Fruit fly (Drosophila melanogaster) whole organism, embryonic: ENCODE measurements around the gene CG8892.

Experiments
- BEAF-32 ChIP-seq: fragments of 200-800 bp; sonication (Bioruptor generic); optimal IDR thresholded peaks from 3 replicates; lab custom pipeline; 2017; ENCODE audit warnings: missing biosample characterization, missing genetic modification characterization, mild to moderate bottlenecking, moderate library complexity, missing genetic modification reagents
- Bdp1 ChIP-seq: fragments of 200-800 bp; sonication (Bioruptor generic); optimal IDR thresholded peaks from 3 replicates; lab custom pipeline; 2016; ENCODE audit warnings: missing biosample characterization, missing genetic modification characterization
- CG11398 ChIP-seq: fragments of 200-800 bp; sonication (Bioruptor generic); optimal IDR thresholded peaks from 2 replicates; lab custom pipeline; 2016; ENCODE audit warnings: missing biosample characterization, missing genetic modification characterization
- CG11504 ChIP-seq: fragments of 200-800 bp; sonication (Bioruptor generic); optimal IDR thresholded peaks from 3 replicates; lab custom pipeline; 2019; ENCODE audit warnings: missing biosample characterization, mild to moderate bottlenecking, missing genetic modification characterization, moderate library complexity
- CG12071 ChIP-seq: fragments of 200-800 bp; sonication (Bioruptor generic); optimal IDR thresholded peaks from 3 replicates; lab custom pipeline; 2018; ENCODE audit warnings: missing biosample characterization, mild to moderate bottlenecking, missing genetic modification characterization
- CG12391 ChIP-seq: fragments of 200-800 bp; sonication (Bioruptor generic); optimal IDR thresholded peaks from 3 replicates; lab custom pipeline; 2018; ENCODE audit warnings: missing biosample characterization, mild to moderate bottlenecking, missing genetic modification characterization, moderate library complexity
- CG13296 ChIP-seq: fragments of 200-800 bp; sonication (Bioruptor generic); optimal IDR thresholded peaks from 3 replicates; lab custom pipeline; 2018; ENCODE audit warnings: missing biosample characterization, mild to moderate bottlenecking, missing genetic modification characterization
- CG17612 ChIP-seq: fragments of 200-800 bp; sonication (Bioruptor generic); IDR thresholded peaks from 2 replicates; pipeline ENCODE4 v1.3.6; 2022; ENCODE audit warnings: missing biosample characterization, missing genetic modification characterization
- CG2129 ChIP-seq: fragments of 200-800 bp; sonication (Bioruptor generic); IDR thresholded peaks from 2 replicates; pipeline ENCODE4 v1.3.6; 2022; ENCODE audit warnings: missing biosample characterization, missing genetic modification characterization; ENCODE audit not compliant: partially characterized antibody
- CG30020 ChIP-seq: fragments of 200-800 bp; optimal IDR thresholded peaks from 2 replicates; lab custom pipeline; 2019; ENCODE audit warnings: missing biosample characterization, mild to moderate bottlenecking, missing genetic modification characterization, moderate library complexity
- CG3065 ChIP-seq: fragments of 200-800 bp; sonication (Bioruptor generic); optimal IDR thresholded peaks from 2 replicates; lab custom pipeline; 2016; ENCODE audit warnings: missing biosample characterization, missing genetic modification characterization
- CG33557 ChIP-seq: fragments of 200-800 bp; sonication (Bioruptor generic); optimal IDR thresholded peaks from 2 replicates; lab custom pipeline; 2019; ENCODE audit warnings: missing biosample characterization, mild to moderate bottlenecking, missing genetic modification characterization, moderate library complexity
- CG3407 ChIP-seq: fragments of 200-800 bp; sonication (Bioruptor generic); optimal IDR thresholded peaks from 2 replicates; lab custom pipeline; 2018; ENCODE audit warnings: missing biosample characterization, mild to moderate bottlenecking, missing genetic modification characterization
- CG43689 ChIP-seq: fragments of 200-800 bp; sonication (Bioruptor generic); IDR thresholded peaks from 2 replicates; pipeline ENCODE4 v1.3.6; 2022; ENCODE audit warnings: missing biosample characterization, missing genetic modification characterization
- CG6254 ChIP-seq: fragments of 200-800 bp; sonication (Bioruptor generic); optimal IDR thresholded peaks from 3 replicates; lab custom pipeline; 2017; ENCODE audit warnings: mild to moderate bottlenecking, missing biosample characterization, missing genetic modification reagents, missing genetic modification characterization
- CG7928 ChIP-seq: fragments of 200-800 bp; sonication (Bioruptor generic); optimal IDR thresholded peaks from 2 replicates; lab custom pipeline; 2017; ENCODE audit warnings: missing biosample characterization, mild to moderate bottlenecking, missing genetic modification characterization
- CG8924 ChIP-seq: fragments of 200-800 bp; optimal IDR thresholded peaks from 3 replicates; lab custom pipeline; 2019; ENCODE audit warnings: missing biosample characterization, mild to moderate bottlenecking, missing genetic modification characterization, moderate library complexity
- CG9727 ChIP-seq: fragments of 200-800 bp; sonication (Bioruptor generic); optimal IDR thresholded peaks from 3 replicates; lab custom pipeline; 2017; ENCODE audit warnings: missing biosample characterization, mild to moderate bottlenecking, missing genetic modification characterization
- CTCF ChIP-seq: fragments of 200-800 bp; sonication (Bioruptor generic); optimal IDR thresholded peaks from 2 replicates; lab custom pipeline; 2017; ENCODE audit warnings: missing biosample characterization, mild to moderate bottlenecking, missing genetic modification characterization, moderate library complexity
- Dll ChIP-seq: fragments of 200-800 bp; sonication (Bioruptor generic); IDR thresholded peaks from 4 replicates; pipeline ENCODE4 v1.3.6; 2022; ENCODE audit warnings: missing biosample characterization, missing genetic modification characterization; ENCODE audit not compliant: partially characterized antibody
- H2.0 ChIP-seq: fragments of 200-800 bp; sonication (Bioruptor generic); IDR thresholded peaks from 2 replicates; pipeline ENCODE4 v1.3.6; 2022; ENCODE audit warnings: missing biosample characterization, missing genetic modification characterization
- HLH3B ChIP-seq: fragments of 200-800 bp; sonication (Bioruptor generic); IDR thresholded peaks from 2 replicates; pipeline ENCODE4 v1.3.6; 2022; ENCODE audit warnings: missing biosample characterization, missing genetic modification characterization
- HLH54F ChIP-seq: fragments of 200-800 bp; sonication (Bioruptor generic); optimal IDR thresholded peaks from 3 replicates; lab custom pipeline; 2016; ENCODE audit warnings: missing biosample characterization, missing genetic modification characterization
- Hmr ChIP-seq: fragments of 200-800 bp; sonication (Bioruptor generic); optimal IDR thresholded peaks from 3 replicates; lab custom pipeline; 2017; ENCODE audit warnings: mild to moderate bottlenecking, missing biosample characterization, missing genetic modification reagents, missing genetic modification characterization
- Oaz ChIP-seq: fragments of 200-800 bp; sonication (Bioruptor generic); IDR thresholded peaks from 2 replicates; pipeline ENCODE4 v1.3.6; 2022; ENCODE audit warnings: missing biosample characterization, missing genetic modification characterization
- Optix ChIP-seq: fragments of 200-800 bp; sonication (Bioruptor generic); IDR thresholded peaks from 3 replicates; pipeline ENCODE4 v1.3.6; 2022; ENCODE audit warnings: missing biosample characterization, missing genetic modification characterization
- Rx ChIP-seq: fragments of 200-800 bp; sonication (Bioruptor generic); IDR thresholded peaks from 2 replicates; pipeline ENCODE4 v1.3.6; 2022; ENCODE audit warnings: missing biosample characterization, missing genetic modification characterization
- Scr ChIP-seq: fragments of 200-800 bp; sonication (Bioruptor generic); IDR thresholded peaks from 2 replicates; pipeline ENCODE4 v1.3.6; 2022; ENCODE audit warnings: missing biosample characterization, missing genetic modification characterization; ENCODE audit not compliant: partially characterized antibody
- TFAM ChIP-seq: fragments of 200-800 bp; sonication (Bioruptor generic); optimal IDR thresholded peaks from 2 replicates; lab custom pipeline; 2017; ENCODE audit warnings: missing biosample characterization, missing genetic modification characterization, inconsistent platforms
- crol ChIP-seq: fragments of 200-800 bp; sonication (Bioruptor generic); IDR thresholded peaks from 2 replicates; pipeline ENCODE4 v1.3.6; 2022; ENCODE audit warnings: missing biosample characterization, missing genetic modification characterization
- cwo ChIP-seq: fragments of 200-800 bp; sonication (Bioruptor generic); optimal IDR thresholded peaks from 3 replicates; lab custom pipeline; 2017; ENCODE audit warnings: missing biosample characterization, missing genetic modification characterization, mild to moderate bottlenecking, moderate library complexity, missing genetic modification reagents
- en ChIP-seq: fragments of 200-800 bp; sonication (Bioruptor generic); optimal IDR thresholded peaks from 2 replicates; lab custom pipeline; 2016; ENCODE audit warnings: missing biosample characterization, missing genetic modification characterization
- esg ChIP-seq: fragments of 200-800 bp; sonication (Bioruptor generic); conservative IDR thresholded peaks from 2 replicates; pipeline ENCODE4 v1.3.6; 2022; ENCODE audit warnings: missing biosample characterization, missing genetic modification characterization
- gcm ChIP-seq: fragments of 200-800 bp; sonication (Bioruptor generic); optimal IDR thresholded peaks from 2 replicates; lab custom pipeline; 2019; ENCODE audit warnings: missing biosample characterization, mild to moderate bottlenecking, missing genetic modification characterization, moderate library complexity
- gcm2 ChIP-seq: fragments of 200-800 bp; sonication (Bioruptor generic); optimal IDR thresholded peaks from 2 replicates; lab custom pipeline; 2016; ENCODE audit warnings: missing biosample characterization, missing genetic modification characterization
- gfzf ChIP-seq: fragments of 200-800 bp; sonication (Bioruptor generic); optimal IDR thresholded peaks from 2 replicates; lab custom pipeline; 2016; ENCODE audit warnings: missing biosample characterization, mild to moderate bottlenecking, missing genetic modification characterization, moderate library complexity
- gt ChIP-seq: fragments of 200-800 bp; sonication (Bioruptor generic); IDR thresholded peaks from 2 replicates; pipeline ENCODE4 v1.3.6; 2022; ENCODE audit warnings: missing biosample characterization, missing genetic modification characterization
- hkb ChIP-seq, 2 experiments: fragments of 200-800 bp in 1 of 2; fragments of >200 bp in 1 of 2; sonication (Bioruptor generic) in 1 of 2; IDR thresholded peaks in 1 of 2; optimal IDR thresholded peaks in 1 of 2; 2 replicates each; pipeline versions ENCODE4 v1.3.6 to Lab custom; 2017 to 2022; ENCODE audit warnings: missing biosample characterization in 1 of 2, missing genetic modification characterization in 1 of 2
- ind ChIP-seq: fragments of 200-800 bp; sonication (Bioruptor generic); optimal IDR thresholded peaks from 3 replicates; lab custom pipeline; 2016; ENCODE audit warnings: missing biosample characterization, missing genetic modification characterization
- ken ChIP-seq: fragments of 200-800 bp; sonication (Bioruptor generic); IDR thresholded peaks from 3 replicates; pipeline ENCODE4 v1.3.6; 2022; ENCODE audit warnings: missing biosample characterization, missing genetic modification characterization
- maf-S ChIP-seq: fragments of 200-800 bp; sonication (Bioruptor generic); optimal IDR thresholded peaks from 2 replicates; lab custom pipeline; 2016; ENCODE audit warnings: missing biosample characterization, missing genetic modification characterization
- org-1 ChIP-seq: fragments of 200-800 bp; sonication (Bioruptor generic); optimal IDR thresholded peaks from 2 replicates; lab custom pipeline; 2017; ENCODE audit warnings: missing biosample characterization, missing genetic modification characterization
- pan ChIP-seq, 4 experiments: fragments of >200 bp in 3 of 4; fragments of 200-800 bp in 1 of 4; sonication (Bioruptor generic) in 1 of 4; optimal IDR thresholded peaks in 3 of 4; IDR thresholded peaks in 1 of 4; 2 replicates each; pipeline versions ENCODE4 v1.3.6 to Lab custom; 2017 to 2022; ENCODE audit warnings: missing biosample characterization in 2 of 4, missing genetic modification characterization in 2 of 4, mixed read lengths in 1 of 4
- prd ChIP-seq, 3 experiments: fragments of >200 bp in 2 of 3; fragments of 200-800 bp in 1 of 3; sonication (Bioruptor generic) in 1 of 3; optimal IDR thresholded peaks in 2 of 3; IDR thresholded peaks in 1 of 3; 2 replicates in 2 of 3; 3 replicates in 1 of 3; pipeline versions ENCODE4 v1.3.6 to Lab custom; 2017 to 2022; ENCODE audit warnings: missing biosample characterization in 1 of 3, missing genetic modification characterization in 1 of 3
- ranshi ChIP-seq: fragments of 200-800 bp; sonication (Bioruptor generic); IDR thresholded peaks from 2 replicates; pipeline ENCODE4 v1.3.6; 2022; ENCODE audit warnings: missing biosample characterization, missing genetic modification characterization
- slou ChIP-seq: fragments of 200-800 bp; sonication (Bioruptor generic); optimal IDR thresholded peaks from 3 replicates; lab custom pipeline; 2016; ENCODE audit warnings: missing biosample characterization, missing genetic modification characterization
- tgo ChIP-seq: fragments of 200-800 bp; sonication (Bioruptor generic); IDR thresholded peaks from 3 replicates; pipeline ENCODE4 v1.3.6; 2022; ENCODE audit warnings: missing biosample characterization, missing genetic modification characterization
- tup ChIP-seq: fragments of 200-800 bp; sonication (Bioruptor generic); optimal IDR thresholded peaks from 2 replicates; lab custom pipeline; 2016; ENCODE audit warnings: missing biosample characterization, mild to moderate bottlenecking, missing genetic modification characterization, moderate library complexity
- z ChIP-seq: fragments of 200-800 bp; sonication (Bioruptor generic); IDR thresholded peaks from 3 replicates; pipeline ENCODE4 v1.3.6; 2022; ENCODE audit warnings: missing biosample characterization, missing genetic modification characterization

Gene CG8892

dm6 chr2L:5009306-5010030 lies 28.1 kb upstream of the CG8892 start, which contains the start of gene Rtnl1 (continued):
- TF ChIP-seq CG3065 (no peak), Dll (GFP tag; lab: Robert Waterston, UW) (peak; percentile 91), Bdp1 (GFP tag; lab: Kevin White, UChicago) (no peak), prd (optimal IDR thresholded peaks at IDR 0.05; lab: Kevin White, UChicago) (no peak), prd (GFP tag; IDR thresholded peaks at IDR 0.05; lab: Robert Waterston, UW) (no peak), CG7928 (peak; percentile 49), Hmr (GFP tag; lab: Kevin White, UChicago) (peak; percentile 73), gcm2 (GFP tag; lab: Kevin White, UChicago) (peak; percentile 37), CG2129 (GFP tag; lab: Robert Waterston, UW) (peak; percentile 80), gcm (GFP tag; lab: Kevin White, UChicago) (peak; percentile 3), en (GFP tag; lab: Kevin White, UChicago) (no peak), slou (no peak), CG11398 (GFP tag; lab: Kevin White, UChicago) (no peak), TFAM (no peak), H2.0 (GFP tag; lab: Robert Waterston, UW) (no peak), maf-S (peak; percentile 2), CG8924 (tag; lab: Kevin White, UChicago) (peak; percentile 20), ken (no peak), org-1 (GFP tag; lab: Kevin White, UChicago) (no peak), pan (optimal IDR thresholded peaks at IDR 0.05; lab: Kevin White, UChicago) (no peak), pan (GFP tag; optimal IDR thresholded peaks at IDR 0.05 in 1 of 2, IDR thresholded peaks at IDR 0.05 in 1 of 2) (peak in 1 of 2 experiments; percentile 88), Scr (GFP tag; lab: Robert Waterston, UW) (peak; percentile 92), CG6254 (GFP tag; lab: Kevin White, UChicago) (no peak), gt (GFP tag; lab: Robert Waterston, UW) (no peak), CG9727 (GFP tag; lab: Kevin White, UChicago) (peak; percentile 25), CTCF (peak; percentile 78), ind (GFP tag; lab: Kevin White, UChicago) (peak; percentile 11), CG12071 (GFP tag; lab: Kevin White, UChicago) (no peak), CG12391 (tag; lab: Kevin White, UChicago) (peak; percentile 51), HLH54F (GFP tag; lab: Kevin White, UChicago) (no peak), CG33557 (no peak), CG17612 (GFP tag; lab: Robert Waterston, UW) (no peak), CG30020 (peak; percentile 22), CG3407 (GFP tag; lab: Kevin White, UChicago) (no peak), Oaz (GFP tag; lab: Robert Waterston, UW) (no peak), BEAF-32 (GFP tag; lab: Kevin White, UChicago) (peak; percentile 98), tgo (GFP tag; lab: Robert Waterston, UW) (no peak), hkb (optimal IDR thresholded peaks at IDR 0.05; lab: Kevin White, UChicago) (peak; percentile 94), hkb (GFP tag; IDR thresholded peaks at IDR 0.05; lab: Robert Waterston, UW) (no peak; the same call in 1 of the 2 replicates), CG43689 (GFP tag; lab: Robert Waterston, UW) (no peak), HLH3B (GFP tag; lab: Robert Waterston, UW) (no peak), esg (no peak), z (no peak), crol (no peak), Rx (no peak), CG13296 (GFP tag; lab: Kevin White, UChicago) (no peak), Optix (GFP tag; lab: Robert Waterston, UW) (no peak), gfzf (GFP tag; lab: Kevin White, UChicago) (peak; percentile 99), CG11504 (peak; percentile 93), ranshi (GFP tag; lab: Robert Waterston, UW) (no peak), tup (no peak), cwo (GFP tag; lab: Kevin White, UChicago) (no peak)
